Worm (Caenorhabditis elegans): ENCODE results near the gene chil-5.

Gene chil-5

ce11 chrII:9833855-9834254, 25.6 kb downstream of the chil-5 start, which contains the start of gene ZK938.3:
Gene ZK938.3, minus strand, starts transcription at chrII:9833955.
- TF ChIP-seq nhr-11 (tag; optimal IDR thresholded peaks at IDR 0.05) (peak; percentile 21), ceh-14 (tag; optimal IDR thresholded peaks at IDR 0.05) (no peak)

ce11 chrII:9831033-9831432, 28.4 kb downstream of the chil-5 start, which contains the start of gene ZK938.12:
Gene ZK938.12, plus strand, starts transcription at chrII:9831333.
- no peak for TF ChIP-seq unc-86 (tag; optimal IDR thresholded peaks at IDR 0.05)
- TF ChIP-seq che-1 (tag; optimal IDR thresholded peaks at IDR 0.05) = no peak
- TF ChIP-seq ama-1 (optimal IDR thresholded peaks at IDR 0.05) = no peak
- no peak for TF ChIP-seq C08G9.2 (tag; optimal IDR thresholded peaks at IDR 0.05)
- no peak for TF ChIP-seq sdc-2 (tag; optimal IDR thresholded peaks at IDR 0.05)
- TF ChIP-seq pros-1 (tag; optimal IDR thresholded peaks at IDR 0.05) = no peak
- TF ChIP-seq nhr-232 (tag; optimal IDR thresholded peaks at IDR 0.05) = no peak
- TF ChIP-seq ceh-14 (tag; optimal IDR thresholded peaks at IDR 0.05) = no peak
- no peak for TF ChIP-seq nfya-1 (tag; optimal IDR thresholded peaks at IDR 0.05)
- TF ChIP-seq ceh-9 (tag; optimal IDR thresholded peaks at IDR 0.05) = no peak
- no peak for TF ChIP-seq T23F11.4 (GFP tag; optimal IDR thresholded peaks at IDR 0.05)
- no peak for TF ChIP-seq K02D7.2 (tag; optimal IDR thresholded peaks at IDR 0.05)
- no peak for TF ChIP-seq pag-3 (tag; optimal IDR thresholded peaks at IDR 0.05; ENCODE audit: borderline replicate concordance)
- no peak for TF ChIP-seq tbx-2 (tag; optimal IDR thresholded peaks at IDR 0.05)
- TF ChIP-seq pat-9 (tag; optimal IDR thresholded peaks at IDR 0.05) = no peak

ce11 chrII:9829108-9829507, 30.4 kb downstream of the chil-5 start, which contains the start of gene ZK938.1:
Gene ZK938.1, plus strand, starts transcription at chrII:9829408.
- no peak for TF ChIP-seq T23F11.4 (GFP tag; optimal IDR thresholded peaks at IDR 0.05)
- no peak for TF ChIP-seq fkh-10 (GFP tag; optimal IDR thresholded peaks at IDR 0.05)
- no peak for TF ChIP-seq gmeb-2 (tag; optimal IDR thresholded peaks at IDR 0.05)
- no peak for TF ChIP-seq dmd-4 (tag; optimal IDR thresholded peaks at IDR 0.05; ENCODE audit: borderline replicate concordance)
- TF ChIP-seq elt-4 (tag; optimal IDR thresholded peaks at IDR 0.05) = no peak
- TF ChIP-seq che-1 (tag; optimal IDR thresholded peaks at IDR 0.05) = no peak
- no peak for TF ChIP-seq ceh-19 (GFP tag; optimal IDR thresholded peaks at IDR 0.05)
- TF ChIP-seq ceh-45 (GFP tag; IDR thresholded peaks at IDR 0.05) = no peak
- no peak for TF ChIP-seq hlh-8 (tag; optimal IDR thresholded peaks at IDR 0.05)
- no peak for TF ChIP-seq fax-1 (tag; optimal IDR thresholded peaks at IDR 0.05)
- TF ChIP-seq hlh-6 (tag; optimal IDR thresholded peaks at IDR 0.05) = no peak
- no peak for TF ChIP-seq pqm-1 (tag; optimal IDR thresholded peaks at IDR 0.05)

DNA sequence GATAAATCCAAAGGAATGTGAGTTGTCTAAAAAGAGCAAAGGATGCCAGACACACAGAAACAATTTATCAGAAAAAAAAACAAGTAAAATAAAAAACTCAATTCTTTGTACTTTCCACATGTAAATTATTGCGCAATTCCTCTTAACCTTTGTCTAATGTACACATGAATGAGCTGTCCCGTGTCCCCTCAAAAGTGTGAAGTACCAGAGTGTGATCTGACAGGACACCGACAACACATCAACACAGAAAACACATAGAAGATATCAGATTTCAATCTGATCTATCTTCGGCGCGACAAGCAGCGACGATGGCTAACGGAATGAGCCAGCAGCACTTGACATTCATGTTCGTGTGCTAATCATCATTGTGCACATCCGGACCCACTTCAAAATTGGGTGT, 31.0 kb downstream of the chil-5 start:
- TF ChIP-seq dve-1 (tag; optimal IDR thresholded peaks at IDR 0.05) (no peak), ceh-14 (tag; optimal IDR thresholded peaks at IDR 0.05) (no peak), ceh-34 (tag; optimal IDR thresholded peaks at IDR 0.05) (peak; percentile 69), ceh-30 (tag; optimal IDR thresholded peaks at IDR 0.05) (no peak)

- TF ChIP-seq pros-1 (tag; optimal IDR thresholded peaks at IDR 0.05) = no peak
These were observed 31.6 kb downstream of the chil-5 start, which contains the start of gene eyg-1 for ce11 chrII:9827852-9828251. Gene eyg-1, minus strand, starts transcription at chrII:9827952.

- TF ChIP-seq elt-4 (tag; optimal IDR thresholded peaks at IDR 0.05) = no peak
- no peak for TF ChIP-seq ceh-24 (tag; optimal IDR thresholded peaks at IDR 0.05)
- TF ChIP-seq mec-3 (tag; optimal IDR thresholded peaks at IDR 0.05; ENCODE audit: borderline replicate concordance) = no peak
- TF ChIP-seq gmeb-2 (tag; optimal IDR thresholded peaks at IDR 0.05) = no peak
- no peak for TF ChIP-seq pha-4 (tag; optimal IDR thresholded peaks at IDR 0.05)
These were observed 32.5 kb downstream of the chil-5 start for ce11 chrII:9826946-9827345.

Data from whole organism, late embryonic.